Worm (Caenorhabditis elegans) whole organism, young adult: ENCODE data around the gene rbg-1.

Experiments
- F22D6.2 ChIP-seq: sonication (generic microtip); optimal IDR thresholded peaks from 2 replicates; lab custom pipeline; 2016; ENCODE audit warnings: mild to moderate bottlenecking, missing genetic modification characterization, missing compliant biosample characterization
- aptf-2 ChIP-seq: fragments of 200-800 bp; sonication (Bioruptor generic); conservative IDR thresholded peaks from 2 replicates; pipeline ENCODE4 v1.3.6; 2022; ENCODE audit warnings: missing genetic modification reagents, missing genetic modification characterization, missing compliant biosample characterization
- cebp-1 ChIP-seq, 2 experiments: fragments of 200-800 bp in 1 of 2; sonication (Bioruptor generic) in 1 of 2; sonication (generic microtip) in 1 of 2; IDR thresholded peaks in 1 of 2; optimal IDR thresholded peaks in 1 of 2; 2 replicates each; pipeline versions ENCODE4 v1.3.6 to Lab custom; 2017 to 2022; ENCODE audit warnings: missing compliant biosample characterization in 2 of 2, missing genetic modification characterization in 2 of 2, mild to moderate bottlenecking in 1 of 2, missing genetic modification reagents in 1 of 2, moderate library complexity in 1 of 2
- dox-1 ChIP-seq: fragments of 200-800 bp; sonication (Bioruptor generic); IDR thresholded peaks from 2 replicates; pipeline ENCODE4 v1.3.6; 2022; ENCODE audit warnings: missing genetic modification reagents, missing genetic modification characterization, missing compliant biosample characterization
- egl-44 ChIP-seq: fragments of 200-800 bp; sonication (Bioruptor generic); IDR thresholded peaks from 2 replicates; pipeline ENCODE4 v1.3.6; 2022; ENCODE audit warnings: missing genetic modification reagents, missing genetic modification characterization, missing compliant biosample characterization
- let-607 ChIP-seq, 2 experiments: fragments of 200-800 bp in 1 of 2; sonication (Bioruptor generic) in 1 of 2; sonication (generic microtip) in 1 of 2; optimal IDR thresholded peaks; 2 replicates each; lab custom pipeline; 2016 to 2018; ENCODE audit warnings: mild to moderate bottlenecking in 2 of 2, missing compliant biosample characterization in 2 of 2, missing genetic modification characterization in 2 of 2, moderate library complexity in 2 of 2, missing genotype in 1 of 2
- snpc-4 ChIP-seq, 5 experiments: fragments of 150-350 bp in 1 of 5; sonication (generic microtip) in 4 of 5; optimal IDR thresholded peaks; 2 replicates each; lab custom pipeline; 2014 to 2018; ENCODE audit warnings: missing genetic modification characterization in 5 of 5, missing biosample characterization in 3 of 5, antibody characterized with exemption in 2 of 5, mild to moderate bottlenecking in 2 of 5, missing compliant biosample characterization in 2 of 5, missing genotype in 2 of 5, moderate library complexity in 2 of 5, missing genetic modification reagents in 1 of 5
- unc-130 ChIP-seq: sonication (generic microtip); optimal IDR thresholded peaks from 2 replicates; lab custom pipeline; 2016; ENCODE audit warnings: missing genetic modification reagents, missing genetic modification characterization, missing compliant biosample characterization
- ztf-3 ChIP-seq: fragments of 200-800 bp; sonication (Bioruptor generic); optimal IDR thresholded peaks from 2 replicates; lab custom pipeline; 2018; ENCODE audit warnings: mild to moderate bottlenecking, missing genetic modification characterization, missing compliant biosample characterization

DNA sequence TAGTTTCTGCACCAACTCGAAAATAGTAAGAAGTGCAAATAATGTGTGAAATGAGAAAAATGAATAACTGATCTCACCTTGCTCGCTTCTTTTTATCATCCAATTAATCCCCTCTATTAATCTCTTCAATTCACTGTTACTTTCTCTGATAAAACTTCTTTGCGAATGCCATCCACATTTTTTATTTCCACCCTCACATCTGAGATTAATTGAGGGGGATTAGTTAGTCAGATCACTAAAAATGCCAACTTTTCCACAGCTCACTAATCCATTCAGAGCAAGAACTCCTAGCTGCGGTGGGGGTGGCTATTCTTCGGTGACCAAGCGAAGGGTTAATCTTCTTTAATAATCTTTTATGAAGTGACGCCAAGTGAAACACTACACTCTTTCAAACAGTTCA, 51.5 kb downstream of the rbg-1 start, which contains the start of gene dsc-1:
- TF ChIP-seq snpc-4 (GFP tag; optimal IDR thresholded peaks at IDR 0.05; lab: Kevin White, UChicago) (no peak), snpc-4 (tag; optimal IDR thresholded peaks at IDR 0.05; lab: Kevin White, UChicago) (no peak), let-607 (tag; optimal IDR thresholded peaks at IDR 0.05; lab: Kevin White, UChicago) (no peak), unc-130 (GFP tag; lab: Kevin White, UChicago) (no peak), aptf-2 (GFP tag; lab: Robert Waterston, UW) (no peak), ztf-3 (GFP tag; lab: Kevin White, UChicago) (no peak), egl-44 (GFP tag; lab: Robert Waterston, UW) (no peak), F22D6.2 (tag; lab: Kevin White, UChicago) (no peak), dox-1 (GFP tag; lab: Robert Waterston, UW) (no peak), cebp-1 (GFP tag; IDR thresholded peaks at IDR 0.05; lab: Robert Waterston, UW) (no peak), cebp-1 (tag; optimal IDR thresholded peaks at IDR 0.05; lab: Kevin White, UChicago) (no peak)
